Worm (Caenorhabditis elegans) whole organism, midembryonic: ENCODE data around the gene C23G10.7.

ENCODE experiments used
- T22C8.4 ChIP-seq: fragments of 200-800 bp; sonication (Bioruptor generic); IDR thresholded peaks from 2 replicates; pipeline ENCODE4 v1.3.6; 2022; ENCODE audit warnings: missing genetic modification characterization, missing compliant biosample characterization
- cog-1 ChIP-seq: sonication (generic microtip); optimal IDR thresholded peaks from 2 replicates; lab custom pipeline; 2016; ENCODE audit warnings: missing genetic modification characterization, missing compliant biosample characterization
- flt-1 ChIP-seq: fragments of 200-800 bp; sonication (Bioruptor generic); IDR thresholded peaks from 2 replicates; pipeline ENCODE4 v1.3.6; 2022; ENCODE audit warnings: missing genetic modification characterization, missing compliant biosample characterization
- klf-2 ChIP-seq: fragments of 200-800 bp; sonication (Bioruptor generic); conservative IDR thresholded peaks from 2 replicates; pipeline ENCODE4 v1.3.6; 2022; ENCODE audit warnings: missing genetic modification reagents, missing genetic modification characterization, missing compliant biosample characterization
- med-1 ChIP-seq: sonication (generic microtip); optimal IDR thresholded peaks from 2 replicates; lab custom pipeline; 2017; ENCODE audit warnings: missing genetic modification characterization, mild to moderate bottlenecking, missing compliant biosample characterization, antibody characterized with exemption, missing genetic modification reagents; ENCODE audit not compliant: insufficient read depth
- ref-1 ChIP-seq: fragments of 200-800 bp; sonication (Bioruptor generic); conservative IDR thresholded peaks from 2 replicates; pipeline ENCODE4 v1.3.6; 2022; ENCODE audit warnings: missing genetic modification reagents, missing genetic modification characterization, missing compliant biosample characterization
- tab-1 ChIP-seq: fragments of 200-800 bp; sonication (Bioruptor generic); IDR thresholded peaks from 2 replicates; pipeline ENCODE4 v1.3.6; 2022; ENCODE audit warnings: missing genetic modification characterization, missing compliant biosample characterization
- ztf-23 ChIP-seq: fragments of 200-800 bp; sonication (Bioruptor generic); IDR thresholded peaks from 2 replicates; pipeline ENCODE4 v1.3.6; 2022; ENCODE audit warnings: missing genetic modification reagents, missing genetic modification characterization, missing compliant biosample characterization
- ztf-29 ChIP-seq: fragments of 200-800 bp; sonication (Bioruptor generic); IDR thresholded peaks from 2 replicates; pipeline ENCODE4 v1.3.6; 2022; ENCODE audit warnings: missing genetic modification reagents, missing genetic modification characterization, missing compliant biosample characterization

C23G10.7 gene

DNA sequence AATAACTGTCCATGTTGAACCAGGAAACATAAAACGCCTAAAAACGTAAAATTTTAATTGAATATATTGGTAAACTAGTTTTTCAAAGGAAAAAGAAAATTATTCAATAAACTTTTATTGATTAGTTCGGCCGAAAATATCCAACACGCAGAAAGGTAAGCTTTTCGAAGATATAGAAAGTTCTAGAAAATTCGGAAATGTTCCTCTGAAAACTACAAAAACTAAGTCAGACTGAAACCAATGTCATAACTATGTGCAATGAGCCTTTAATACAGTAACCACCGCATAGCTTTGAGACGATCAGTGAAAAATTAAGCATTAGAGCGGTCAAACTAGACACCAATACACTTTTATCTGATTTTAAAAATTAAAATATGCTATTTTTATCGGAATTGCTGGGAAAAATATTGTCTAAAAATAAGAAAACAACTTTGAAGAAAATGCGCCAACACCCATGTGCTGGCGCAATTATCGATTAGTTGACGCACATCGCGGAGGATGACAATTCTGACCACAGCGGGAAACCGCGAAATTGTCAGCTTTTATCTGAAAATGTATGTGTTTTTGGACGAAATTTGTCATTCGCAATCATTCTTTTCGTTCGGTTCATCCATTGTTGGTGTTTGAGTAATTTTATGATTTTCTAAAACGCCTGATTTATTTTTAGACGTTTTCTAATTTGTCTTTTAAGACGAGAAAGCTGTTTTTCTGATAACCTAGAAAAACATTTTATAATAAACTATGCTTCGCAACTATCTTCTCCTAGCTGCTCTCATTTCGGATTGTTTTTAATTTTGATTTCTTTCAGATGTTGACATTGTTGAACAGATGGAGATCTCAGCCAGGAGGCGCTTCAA is at the start of gene C23G10.7, which contains the start of gene rpn-2:
Gene C23G10.7 (minus strand): TSS at position 37 of the 857 bp plus-strand sequence.
Gene rpn-2 (plus strand): TSS at position 807 of the 857 bp plus-strand sequence.
- TF ChIP-seq ref-1 (GFP tag; lab: Robert Waterston, UW) (no peak), ztf-23 (GFP tag; lab: Robert Waterston, UW) (peak; percentile 74), flt-1 (GFP tag; lab: Robert Waterston, UW) (no peak), med-1 (GFP tag; lab: Kevin White, UChicago) (no peak), T22C8.4 (GFP tag; lab: Robert Waterston, UW) (peak; percentile 76), cog-1 (no peak)

ce11 chrIII:6245728-6246127 is 47.5 kb upstream of the C23G10.7 start, which contains the start of gene bcas-2:
Gene bcas-2, minus strand, starts transcription at chrIII:6245828.
- no peak for TF ChIP-seq ztf-23 (GFP tag; lab: Robert Waterston, UW)
- no peak for TF ChIP-seq tab-1 (GFP tag; lab: Robert Waterston, UW)
- no peak for TF ChIP-seq flt-1 (GFP tag; lab: Robert Waterston, UW)
- no peak for TF ChIP-seq klf-2 (GFP tag; lab: Robert Waterston, UW)
- no peak for TF ChIP-seq ztf-29 (GFP tag; lab: Robert Waterston, UW)
- TF ChIP-seq med-1 (GFP tag; lab: Kevin White, UChicago) = no peak
- no peak for TF ChIP-seq cog-1
- no peak for TF ChIP-seq T22C8.4 (GFP tag; lab: Robert Waterston, UW)
- no peak for TF ChIP-seq ref-1 (GFP tag; lab: Robert Waterston, UW)

- TF ChIP-seq tab-1 (GFP tag; lab: Robert Waterston, UW) (no peak), ref-1 (GFP tag; lab: Robert Waterston, UW) (no peak), med-1 (GFP tag; lab: Kevin White, UChicago) (no peak), klf-2 (GFP tag; lab: Robert Waterston, UW) (no peak), cog-1 (no peak), ztf-29 (GFP tag; lab: Robert Waterston, UW) (no peak), T22C8.4 (GFP tag; lab: Robert Waterston, UW) (no peak), ztf-23 (GFP tag; lab: Robert Waterston, UW) (no peak), flt-1 (GFP tag; lab: Robert Waterston, UW) (no peak)
Observed at ce11 chrIII:6240528-6240927, 42.3 kb upstream of the C23G10.7 start, which contains the start of gene T12A2.3. Gene T12A2.3, plus strand, starts transcription at chrIII:6240828.

DNA sequence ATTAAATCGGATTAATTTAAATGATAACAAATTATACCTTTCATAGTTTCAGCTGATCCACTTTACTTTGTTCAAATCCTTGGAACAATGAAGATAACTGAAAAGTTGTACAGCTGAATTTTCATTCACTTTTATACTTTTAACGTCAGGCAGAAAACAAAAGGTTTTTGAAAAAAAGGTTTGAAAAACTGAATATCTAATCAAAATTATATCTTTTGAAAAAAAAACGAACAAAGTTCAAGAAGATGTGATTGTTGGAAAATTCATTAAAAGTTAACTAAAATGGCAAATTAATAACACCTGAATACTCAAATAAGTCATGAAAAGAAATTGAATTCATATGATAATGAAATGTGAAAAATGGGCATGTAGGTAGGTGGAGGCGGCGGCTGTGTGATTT is 38.4 kb upstream of the C23G10.7 start, which contains the start of gene T12A2.21:
Gene T12A2.21 (minus strand): TSS at position 101 of the 400 bp plus-strand sequence.
- TF ChIP-seq ztf-29 (GFP tag; lab: Robert Waterston, UW) = no peak
- TF ChIP-seq tab-1 (GFP tag; lab: Robert Waterston, UW) = no peak
- no peak for TF ChIP-seq T22C8.4 (GFP tag; lab: Robert Waterston, UW)
- TF ChIP-seq ref-1 (GFP tag; lab: Robert Waterston, UW) = no peak
- TF ChIP-seq flt-1 (GFP tag; lab: Robert Waterston, UW) = no peak
- TF ChIP-seq cog-1 = no peak
- no peak for TF ChIP-seq med-1 (GFP tag; lab: Kevin White, UChicago)
- TF ChIP-seq klf-2 (GFP tag; lab: Robert Waterston, UW) = no peak
- TF ChIP-seq ztf-23 (GFP tag; lab: Robert Waterston, UW) = no peak

DNA sequence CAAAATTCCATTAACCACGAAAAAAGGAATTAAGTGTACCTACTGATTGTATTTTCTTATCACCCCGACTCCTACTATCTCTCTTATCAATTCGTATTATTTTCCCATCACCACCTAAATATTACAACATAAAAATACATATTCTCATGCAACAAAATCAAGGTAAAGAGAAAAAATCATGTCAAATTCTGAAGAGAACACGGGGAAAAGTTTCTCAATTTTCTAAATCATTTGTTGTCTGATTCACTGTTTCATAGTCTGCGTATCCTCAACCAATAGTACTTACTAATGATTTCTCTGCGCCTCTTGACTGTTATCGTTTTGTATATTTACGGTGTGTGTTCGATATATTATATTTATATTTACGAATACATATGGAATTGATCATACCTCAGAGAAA is 33.7 kb upstream of the C23G10.7 start:
- TF ChIP-seq cog-1 (no peak), med-1 (GFP tag; lab: Kevin White, UChicago) (no peak), T22C8.4 (GFP tag; lab: Robert Waterston, UW) (no peak), klf-2 (GFP tag; lab: Robert Waterston, UW) (no peak), ztf-29 (GFP tag; lab: Robert Waterston, UW) (no peak), ztf-23 (GFP tag; lab: Robert Waterston, UW) (no peak), ref-1 (GFP tag; lab: Robert Waterston, UW) (no peak), tab-1 (GFP tag; lab: Robert Waterston, UW) (no peak), flt-1 (GFP tag; lab: Robert Waterston, UW) (no peak)

- TF ChIP-seq tab-1 (GFP tag; lab: Robert Waterston, UW) (no peak), klf-2 (GFP tag; lab: Robert Waterston, UW) (no peak), med-1 (GFP tag; lab: Kevin White, UChicago) (no peak), flt-1 (GFP tag; lab: Robert Waterston, UW) (no peak), cog-1 (no peak), T22C8.4 (GFP tag; lab: Robert Waterston, UW) (no peak), ztf-23 (GFP tag; lab: Robert Waterston, UW) (no peak), ref-1 (GFP tag; lab: Robert Waterston, UW) (no peak), ztf-29 (GFP tag; lab: Robert Waterston, UW) (no peak)
Observed at ce11 chrIII:6230870-6231269, 32.7 kb upstream of the C23G10.7 start, which contains the start of gene esyt-2. Gene esyt-2, minus strand, starts transcription at chrIII:6230970.

DNA sequence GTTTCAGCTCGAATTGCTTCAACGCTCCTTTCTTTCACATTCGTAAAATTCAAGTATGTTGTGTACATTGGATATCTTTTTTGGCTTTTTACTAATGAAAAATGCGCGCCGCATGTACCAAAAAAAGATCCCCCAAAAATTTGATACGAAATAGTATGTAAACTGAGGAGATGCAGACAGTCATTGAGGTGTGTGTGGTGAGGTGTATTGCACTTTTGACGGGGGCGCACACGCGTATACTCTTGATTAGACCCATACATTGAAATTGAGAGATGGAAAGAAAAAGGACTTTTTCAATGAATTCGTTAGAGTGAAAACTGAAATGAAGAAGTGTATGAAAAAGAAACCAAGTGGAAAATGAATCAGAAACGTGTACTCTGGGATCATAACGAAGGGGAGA is 23.2 kb upstream of the C23G10.7 start:
- no peak for TF ChIP-seq ztf-29 (GFP tag; lab: Robert Waterston, UW)
- no peak for TF ChIP-seq tab-1 (GFP tag; lab: Robert Waterston, UW)
- TF ChIP-seq ztf-23 (GFP tag; lab: Robert Waterston, UW) = no peak
- TF ChIP-seq T22C8.4 (GFP tag; lab: Robert Waterston, UW) = no peak
- TF ChIP-seq cog-1 = no peak
- TF ChIP-seq flt-1 (GFP tag; lab: Robert Waterston, UW) = no peak
- no peak for TF ChIP-seq med-1 (GFP tag; lab: Kevin White, UChicago)

- no peak for TF ChIP-seq flt-1 (GFP tag; lab: Robert Waterston, UW)
- no peak for TF ChIP-seq ztf-29 (GFP tag; lab: Robert Waterston, UW)
- TF ChIP-seq T22C8.4 (GFP tag; lab: Robert Waterston, UW) = no peak
- no peak for TF ChIP-seq ztf-23 (GFP tag; lab: Robert Waterston, UW)
- TF ChIP-seq med-1 (GFP tag; lab: Kevin White, UChicago) = no peak
- no peak for TF ChIP-seq klf-2 (GFP tag; lab: Robert Waterston, UW)
- no peak for TF ChIP-seq tab-1 (GFP tag; lab: Robert Waterston, UW)
- no peak for TF ChIP-seq cog-1
Observed at ce11 chrIII:6216833-6217466, 18.7 kb upstream of the C23G10.7 start, which contains the start of gene hot-4. Gene hot-4, plus strand, starts transcription at chrIII:6217416.
